Worm (Caenorhabditis elegans): ENCODE data around the gene ZK218.5.

DNA sequence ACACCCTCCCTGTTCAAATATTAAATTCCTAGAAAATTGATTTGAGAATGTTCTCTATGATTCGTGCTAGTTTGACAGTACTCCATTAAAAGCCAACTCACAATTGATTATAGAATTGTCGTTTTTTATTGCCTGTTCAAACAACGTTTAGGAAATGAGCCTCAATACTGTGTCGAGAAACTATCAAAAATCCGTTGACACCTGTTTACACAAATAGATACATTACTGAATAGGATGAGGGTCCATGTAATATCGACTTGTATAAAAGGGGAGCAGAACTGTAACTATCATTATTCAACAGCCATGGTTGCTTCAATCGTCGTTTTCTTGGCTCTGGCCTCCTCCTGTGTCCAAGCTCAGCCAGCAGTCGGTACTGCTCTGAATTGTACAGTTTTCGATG, at the start of gene ZK218.5:
- TF ChIP-seq him-1 (tag; optimal IDR thresholded peaks at IDR 0.05) (no peak), dao-5 (tag; optimal IDR thresholded peaks at IDR 0.05) (no peak), W03F9.2 (tag; optimal IDR thresholded peaks at IDR 0.05) (no peak)
